Fruit fly (Drosophila melanogaster): ENCODE results near the gene hh.

dm6 chr3R:23099233-23099632, 42.5 kb downstream of the hh start, which contains the start of gene CG6738:
- TF ChIP-seq Bgb (GFP tag; IDR thresholded peaks at IDR 0.05; ENCODE audit: partially characterized antibody) (no peak), CG8281 (tag; optimal IDR thresholded peaks at IDR 0.05) (no peak), CG12391 (tag; optimal IDR thresholded peaks at IDR 0.05) (no peak)

All from whole organism, embryonic.